Fruit fly (Drosophila melanogaster): ENCODE measurements around the gene Gyc76C.

Gyc76C gene

dm6 chr3L:19836375-19836937, 43.1 kb upstream of the Gyc76C start, which contains the start of gene kto:
Gene kto (plus strand): TSS chr3L:19836614.
- TF ChIP-seq pfk (GFP tag; optimal IDR thresholded peaks at IDR 0.05) (no peak), sob (GFP tag; IDR thresholded peaks at IDR 0.05) (no peak), CG12155 (GFP tag; optimal IDR thresholded peaks at IDR 0.05) (no peak), hth (optimal IDR thresholded peaks at IDR 0.05) (no peak), CG9609 (GFP tag; optimal IDR thresholded peaks at IDR 0.05) (no peak), CG2116 (GFP tag; optimal IDR thresholded peaks at IDR 0.05) (peak; percentile 52), CG16813 (GFP tag; IDR thresholded peaks at IDR 0.05; ENCODE audit: partially characterized antibody) (peak; percentile 81), CG6791 (GFP tag; IDR thresholded peaks at IDR 0.05; ENCODE audit: partially characterized antibody) (peak; percentile 91), chm (GFP tag; IDR thresholded peaks at IDR 0.05) (no peak), HLH4C (GFP tag; IDR thresholded peaks at IDR 0.05; ENCODE audit: partially characterized antibody) (peak; percentile 90), Doc3 (GFP tag; IDR thresholded peaks at IDR 0.05; ENCODE audit: partially characterized antibody) (peak; percentile 81), eyg (GFP tag; optimal IDR thresholded peaks at IDR 0.05) (no peak), wdn (GFP tag; IDR thresholded peaks at IDR 0.05) (no peak), sisA (GFP tag; IDR thresholded peaks at IDR 0.05) (no peak), MESR4 (GFP tag; optimal IDR thresholded peaks at IDR 0.05) (peak; percentile 81), CG1603 (tag; optimal IDR thresholded peaks at IDR 0.05) (no peak), Dp (GFP tag; optimal IDR thresholded peaks at IDR 0.05) (peak; percentile 96), exex (tag; optimal IDR thresholded peaks at IDR 0.05) (no peak), Aef1 (GFP tag; IDR thresholded peaks at IDR 0.05) (peak; percentile 68), Tbp (GFP tag; optimal IDR thresholded peaks at IDR 0.05) (no peak), BtbVII (GFP tag; optimal IDR thresholded peaks at IDR 0.05) (no peak), CG7271 (tag; optimal IDR thresholded peaks at IDR 0.05) (no peak), CG11456 (GFP tag; IDR thresholded peaks at IDR 0.05) (no peak), CG9437 (GFP tag; optimal IDR thresholded peaks at IDR 0.05) (no peak), GATAe (GFP tag; conservative IDR thresholded peaks at IDR 0.05) (no peak), hkb (optimal IDR thresholded peaks at IDR 0.05) (no peak), hkb (GFP tag; IDR thresholded peaks at IDR 0.05) (no peak), CG11247 (GFP tag; IDR thresholded peaks at IDR 0.05) (no peak), CG17361 (GFP tag; IDR thresholded peaks at IDR 0.05) (no peak), CG32772 (GFP tag; IDR thresholded peaks at IDR 0.05) (no peak), Hr39 (optimal IDR thresholded peaks at IDR 0.05) (no peak), sqz (GFP tag; optimal IDR thresholded peaks at IDR 0.05) (no peak), Eip74EF (GFP tag; optimal IDR thresholded peaks at IDR 0.05) (no peak), mirr (GFP tag; optimal IDR thresholded peaks at IDR 0.05) (peak; percentile 57), jigr1 (GFP tag; IDR thresholded peaks at IDR 0.05) (no peak), CG15269 (tag; optimal IDR thresholded peaks at IDR 0.05) (no peak), sna (GFP tag; IDR thresholded peaks at IDR 0.05; ENCODE audit: partially characterized antibody) (peak; percentile 83), Nf-YB (GFP tag; optimal IDR thresholded peaks at IDR 0.05) (no peak), Dip2 (GFP tag; IDR thresholded peaks at IDR 0.05) (no peak), abd-A (tag; optimal IDR thresholded peaks at IDR 0.05) (no peak), corto (GFP tag; optimal IDR thresholded peaks at IDR 0.05) (no peak), Neu2 (GFP tag; optimal IDR thresholded peaks at IDR 0.05; ENCODE audit: borderline replicate concordance) (peak; percentile 67), esg (GFP tag; conservative IDR thresholded peaks at IDR 0.05) (no peak), amos (GFP tag; IDR thresholded peaks at IDR 0.05; ENCODE audit: partially characterized antibody) (peak; percentile 87), CG2875 (GFP tag; optimal IDR thresholded peaks at IDR 0.05) (no peak), CG8089 (GFP tag; optimal IDR thresholded peaks at IDR 0.05) (no peak), Elba2 (GFP tag; optimal IDR thresholded peaks at IDR 0.05) (peak; percentile 20), Max (GFP tag; optimal IDR thresholded peaks at IDR 0.05) (no peak), CHES-1-like (GFP tag; optimal IDR thresholded peaks at IDR 0.05) (no peak), CG2678 (tag; optimal IDR thresholded peaks at IDR 0.05) (no peak), CG1529 (GFP tag; optimal IDR thresholded peaks at IDR 0.05) (no peak)
